Worm (Caenorhabditis elegans) whole organism, young adult: Measurements from ENCODE around the gene sru-1.
A peak's percentile ranks its signal among the peaks of the same experiment; 100 is the strongest.

Experiments
- F10E7.11 ChIP-seq: sonication (generic microtip); optimal IDR thresholded peaks from 2 replicates; lab custom pipeline; 2017; ENCODE audit warnings: mild to moderate bottlenecking, missing genetic modification characterization, moderate library complexity, missing compliant biosample characterization
- F39B2.1 ChIP-seq: fragments of 200-800 bp; sonication (Bioruptor generic); IDR thresholded peaks from 2 replicates; pipeline ENCODE4 v1.3.6; 2022; ENCODE audit warnings: missing genetic modification reagents, missing genetic modification characterization, missing compliant biosample characterization
- F49E8.2 ChIP-seq: sonication (generic microtip); optimal IDR thresholded peaks from 3 replicates; lab custom pipeline; 2017; ENCODE audit warnings: missing genetic modification characterization, mild to moderate bottlenecking, missing compliant biosample characterization, antibody characterized with exemption, moderate library complexity; ENCODE audit not compliant: insufficient read depth
- Y53F4B.3 ChIP-seq: fragments of 200-800 bp; sonication (Bioruptor generic); IDR thresholded peaks from 2 replicates; pipeline ENCODE4 v1.3.6; 2022; ENCODE audit warnings: missing genetic modification reagents, missing genetic modification characterization, missing compliant biosample characterization
- akir-1 ChIP-seq: fragments of 200-800 bp; sonication (Bioruptor generic); optimal IDR thresholded peaks from 2 replicates; lab custom pipeline; 2018; ENCODE audit warnings: mild to moderate bottlenecking, missing genetic modification characterization, moderate library complexity, missing compliant biosample characterization
- ama-1 ChIP-seq, 3 experiments: fragments of 150-350 bp in 1 of 3; sonication (generic microtip) in 2 of 3; optimal IDR thresholded peaks; 2 replicates each; lab custom pipeline; 2014 to 2018; ENCODE audit warnings: missing biosample characterization in 2 of 3, missing genetic modification characterization in 2 of 3, missing genetic modification reagents in 2 of 3
- aptf-2 ChIP-seq: fragments of 200-800 bp; sonication (Bioruptor generic); conservative IDR thresholded peaks from 2 replicates; pipeline ENCODE4 v1.3.6; 2022; ENCODE audit warnings: missing genetic modification reagents, missing genetic modification characterization, missing compliant biosample characterization
- atf-7 ChIP-seq: sonication (generic microtip); optimal IDR thresholded peaks from 2 replicates; lab custom pipeline; 2017; ENCODE audit warnings: mild to moderate bottlenecking, missing genetic modification characterization, missing compliant biosample characterization
- cebp-1 ChIP-seq, 2 experiments: fragments of 200-800 bp in 1 of 2; sonication (Bioruptor generic) in 1 of 2; sonication (generic microtip) in 1 of 2; IDR thresholded peaks in 1 of 2; optimal IDR thresholded peaks in 1 of 2; 2 replicates each; pipeline versions ENCODE4 v1.3.6 to Lab custom; 2017 to 2022; ENCODE audit warnings: missing compliant biosample characterization in 2 of 2, missing genetic modification characterization in 2 of 2, mild to moderate bottlenecking in 1 of 2, missing genetic modification reagents in 1 of 2, moderate library complexity in 1 of 2
- ceh-100 ChIP-seq: fragments of 200-800 bp; sonication (Bioruptor generic); IDR thresholded peaks from 2 replicates; pipeline ENCODE4 v1.3.6; 2022; ENCODE audit warnings: missing genetic modification reagents, missing genetic modification characterization, missing compliant biosample characterization
- ceh-27 ChIP-seq: fragments of 200-800 bp; sonication (Bioruptor generic); optimal IDR thresholded peaks from 2 replicates; lab custom pipeline; 2018; ENCODE audit warnings: mild to moderate bottlenecking, missing genetic modification characterization, moderate library complexity, missing compliant biosample characterization
- ceh-40 ChIP-seq: fragments of 200-800 bp; sonication (Bioruptor generic); IDR thresholded peaks from 2 replicates; pipeline ENCODE4 v1.3.6; 2022; ENCODE audit warnings: missing genetic modification characterization, missing compliant biosample characterization
- ceh-58 ChIP-seq: fragments of 200-800 bp; sonication (Bioruptor generic); IDR thresholded peaks from 2 replicates; pipeline ENCODE4 v1.3.6; 2022; ENCODE audit warnings: missing genetic modification characterization, missing compliant biosample characterization
- ceh-79 ChIP-seq: sonication (generic microtip); optimal IDR thresholded peaks from 2 replicates; lab custom pipeline; 2017; ENCODE audit warnings: mild to moderate bottlenecking, missing genetic modification characterization, missing compliant biosample characterization
- ceh-91 ChIP-seq: fragments of 200-800 bp; sonication (Bioruptor generic); IDR thresholded peaks from 2 replicates; pipeline ENCODE4 v1.3.6; 2022; ENCODE audit warnings: missing genetic modification reagents, missing genetic modification characterization, missing compliant biosample characterization
- die-1 ChIP-seq: sonication (generic microtip); optimal IDR thresholded peaks from 2 replicates; lab custom pipeline; 2016; ENCODE audit warnings: missing genotype, mild to moderate bottlenecking, missing genetic modification characterization, missing compliant biosample characterization
- dox-1 ChIP-seq: fragments of 200-800 bp; sonication (Bioruptor generic); IDR thresholded peaks from 2 replicates; pipeline ENCODE4 v1.3.6; 2022; ENCODE audit warnings: missing genetic modification reagents, missing genetic modification characterization, missing compliant biosample characterization
- dpff-1 ChIP-seq: sonication (generic microtip); optimal IDR thresholded peaks from 2 replicates; lab custom pipeline; 2017; ENCODE audit warnings: mild to moderate bottlenecking, missing genetic modification characterization, missing compliant biosample characterization
- egl-18 ChIP-seq: fragments of 200-800 bp; sonication (Bioruptor generic); IDR thresholded peaks from 2 replicates; pipeline ENCODE4 v1.3.6; 2022; ENCODE audit warnings: missing genetic modification reagents, missing genetic modification characterization, missing compliant biosample characterization
- egrh-3 ChIP-seq: fragments of 200-800 bp; sonication (Bioruptor generic); IDR thresholded peaks from 2 replicates; pipeline ENCODE4 v1.3.6; 2022; ENCODE audit warnings: missing genetic modification reagents, missing genetic modification characterization, missing compliant biosample characterization
- ekl-4 ChIP-seq: fragments of 200-800 bp; sonication (Bioruptor generic); IDR thresholded peaks from 2 replicates; pipeline ENCODE4 v1.3.6; 2022; ENCODE audit warnings: missing genetic modification reagents, missing genetic modification characterization, missing compliant biosample characterization
- hmg-1.2 ChIP-seq: fragments of 200-800 bp; sonication (Bioruptor generic); IDR thresholded peaks from 2 replicates; pipeline ENCODE4 v1.3.6; 2022; ENCODE audit warnings: missing genetic modification reagents, missing genetic modification characterization, missing compliant biosample characterization
- lin-40 ChIP-seq: sonication (generic microtip); optimal IDR thresholded peaks from 2 replicates; lab custom pipeline; 2016; ENCODE audit warnings: missing genetic modification characterization, mild to moderate bottlenecking, missing compliant biosample characterization, missing genotype, missing genetic modification reagents
- lsl-1 ChIP-seq: fragments of 200-800 bp; sonication (Bioruptor generic); optimal IDR thresholded peaks from 2 replicates; lab custom pipeline; 2018; ENCODE audit warnings: mild to moderate bottlenecking, missing genetic modification characterization, moderate library complexity, missing compliant biosample characterization
- lsy-27 ChIP-seq: sonication (generic microtip); optimal IDR thresholded peaks from 2 replicates; lab custom pipeline; 2017; ENCODE audit warnings: missing genetic modification characterization, mild to moderate bottlenecking, missing compliant biosample characterization, antibody characterized with exemption, missing genotype, borderline replicate concordance; ENCODE audit not compliant: insufficient read depth
- madf-10 ChIP-seq: sonication (generic microtip); optimal IDR thresholded peaks from 2 replicates; lab custom pipeline; 2016; ENCODE audit warnings: mild to moderate bottlenecking, missing genetic modification characterization, missing compliant biosample characterization
- mcd-1 ChIP-seq: fragments of 200-800 bp; sonication (Bioruptor generic); IDR thresholded peaks from 2 replicates; pipeline ENCODE4 v1.3.6; 2022; ENCODE audit warnings: missing genetic modification reagents, missing genetic modification characterization, missing compliant biosample characterization
- mel-28 ChIP-seq: sonication (generic microtip); optimal IDR thresholded peaks from 2 replicates; lab custom pipeline; 2016; ENCODE audit warnings: borderline replicate concordance, mild to moderate bottlenecking, missing genetic modification characterization, missing compliant biosample characterization
- mxl-1 ChIP-seq: sonication (generic microtip); optimal IDR thresholded peaks from 2 replicates; lab custom pipeline; 2016; ENCODE audit warnings: missing genetic modification characterization, missing compliant biosample characterization
- nfyb-1 ChIP-seq: fragments of 200-800 bp; sonication (Bioruptor generic); IDR thresholded peaks from 2 replicates; pipeline ENCODE4 v1.3.6; 2022; ENCODE audit warnings: missing genetic modification reagents, missing genetic modification characterization, missing compliant biosample characterization
- nhr-120 ChIP-seq: fragments of 200-800 bp; sonication (Bioruptor generic); IDR thresholded peaks from 2 replicates; pipeline ENCODE4 v1.3.6; 2022; ENCODE audit warnings: missing genetic modification characterization, missing compliant biosample characterization
- nhr-179 ChIP-seq: sonication (generic microtip); optimal IDR thresholded peaks from 2 replicates; lab custom pipeline; 2016; ENCODE audit warnings: mild to moderate bottlenecking, missing genetic modification characterization, missing compliant biosample characterization
- nhr-27 ChIP-seq: fragments of 200-800 bp; sonication (Bioruptor generic); optimal IDR thresholded peaks from 2 replicates; lab custom pipeline; 2018; ENCODE audit warnings: mild to moderate bottlenecking, missing genetic modification characterization, moderate library complexity, missing compliant biosample characterization
- nhr-90 ChIP-seq: sonication (generic microtip); optimal IDR thresholded peaks from 2 replicates; lab custom pipeline; 2016; ENCODE audit warnings: missing genotype, mild to moderate bottlenecking, missing genetic modification characterization, missing compliant biosample characterization
- pbrm-1 ChIP-seq: fragments of 200-800 bp; sonication (Bioruptor generic); IDR thresholded peaks from 2 replicates; pipeline ENCODE4 v1.3.6; 2022; ENCODE audit warnings: missing genetic modification reagents, missing genetic modification characterization, missing compliant biosample characterization
- repo-1 ChIP-seq: sonication (generic microtip); optimal IDR thresholded peaks from 2 replicates; lab custom pipeline; 2017; ENCODE audit warnings: mild to moderate bottlenecking, missing genetic modification characterization, missing compliant biosample characterization
- snpc-1.1 ChIP-seq: sonication (generic microtip); optimal IDR thresholded peaks from 2 replicates; lab custom pipeline; 2017; ENCODE audit warnings: missing genetic modification characterization, mild to moderate bottlenecking, missing compliant biosample characterization, antibody characterized with exemption, moderate library complexity, missing genotype, missing genetic modification reagents; ENCODE audit not compliant: insufficient read depth
- snpc-1.3 ChIP-seq: sonication (generic microtip); optimal IDR thresholded peaks from 2 replicates; lab custom pipeline; 2017; ENCODE audit warnings: missing genetic modification characterization, mild to moderate bottlenecking, missing compliant biosample characterization, antibody characterized with exemption, moderate library complexity, missing genotype, missing genetic modification reagents; ENCODE audit not compliant: insufficient read depth
- unc-130 ChIP-seq: sonication (generic microtip); optimal IDR thresholded peaks from 2 replicates; lab custom pipeline; 2016; ENCODE audit warnings: missing genetic modification reagents, missing genetic modification characterization, missing compliant biosample characterization
- unc-62 ChIP-seq: fragments of 150-350 bp; optimal IDR thresholded peaks from 2 replicates; lab custom pipeline; 2014; ENCODE audit warnings: missing biosample characterization, missing genetic modification reagents, missing genetic modification characterization
- ztf-18 ChIP-seq: sonication (generic microtip); optimal IDR thresholded peaks from 2 replicates; lab custom pipeline; 2016; ENCODE audit warnings: missing genotype, mild to moderate bottlenecking, missing genetic modification characterization, missing compliant biosample characterization
- ztf-22 ChIP-seq: fragments of 200-800 bp; sonication (Bioruptor generic); optimal IDR thresholded peaks from 2 replicates; lab custom pipeline; 2018; ENCODE audit warnings: mild to moderate bottlenecking, missing genetic modification characterization, moderate library complexity, missing compliant biosample characterization
- ztf-26 ChIP-seq: sonication (generic microtip); optimal IDR thresholded peaks from 2 replicates; lab custom pipeline; 2017; ENCODE audit warnings: missing genetic modification characterization, missing compliant biosample characterization
- ztf-3 ChIP-seq: fragments of 200-800 bp; sonication (Bioruptor generic); optimal IDR thresholded peaks from 2 replicates; lab custom pipeline; 2018; ENCODE audit warnings: mild to moderate bottlenecking, missing genetic modification characterization, missing compliant biosample characterization

The sru-1 gene

DNA sequence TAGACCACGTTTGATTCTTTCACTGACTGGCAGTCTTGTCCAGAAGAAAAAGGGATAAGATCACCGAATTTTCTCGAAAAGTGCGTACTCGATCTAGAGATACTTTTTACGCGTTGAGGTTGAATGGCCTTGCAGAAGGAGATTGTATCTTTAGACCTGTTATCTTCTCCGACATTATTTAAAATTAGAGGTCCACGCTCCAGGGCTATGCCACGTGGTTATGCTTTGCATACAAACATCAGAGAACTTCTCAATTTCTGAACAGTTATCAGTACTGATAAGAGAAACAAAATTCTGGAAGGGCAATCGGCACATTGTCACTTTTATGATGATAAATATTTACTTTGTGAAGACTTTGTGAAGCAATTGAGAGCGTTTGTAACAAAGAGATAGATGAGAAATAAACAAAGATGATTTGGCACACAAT is 46.3 kb upstream of the sru-1 start (continued):
- TF ChIP-seq nhr-27 (tag; lab: Kevin White, UChicago) (no peak), cebp-1 (GFP tag; IDR thresholded peaks at IDR 0.05; lab: Robert Waterston, UW) (no peak), cebp-1 (tag; optimal IDR thresholded peaks at IDR 0.05; lab: Kevin White, UChicago) (peak; percentile 57), lsy-27 (no peak), pbrm-1 (no peak), ceh-27 (GFP tag; lab: Kevin White, UChicago) (no peak), ceh-91 (no peak), akir-1 (GFP tag; lab: Kevin White, UChicago) (no peak), snpc-1.1 (tag; lab: Kevin White, UChicago) (no peak), ztf-18 (tag; lab: Kevin White, UChicago) (no peak), unc-62 (GFP tag; lab: Kevin White, UChicago) (peak; percentile 11), snpc-1.3 (no peak), nhr-90 (tag; lab: Kevin White, UChicago) (peak; percentile 42), hmg-1.2 (no peak), F39B2.1 (GFP tag; lab: Robert Waterston, UW) (no peak), ceh-40 (GFP tag; lab: Robert Waterston, UW) (no peak), nfyb-1 (GFP tag; lab: Robert Waterston, UW) (peak; percentile 61), ceh-79 (tag; lab: Kevin White, UChicago) (no peak), nhr-120 (GFP tag; lab: Robert Waterston, UW) (no peak), ekl-4 (GFP tag; lab: Robert Waterston, UW) (no peak), egrh-3 (no peak), lin-40 (tag; lab: Kevin White, UChicago) (peak; percentile 72), aptf-2 (no peak), ceh-58 (no peak), egl-18 (no peak), die-1 (tag; lab: Kevin White, UChicago) (peak; percentile 34), madf-10 (tag; lab: Kevin White, UChicago) (peak; percentile 35), mxl-1 (tag; lab: Kevin White, UChicago) (no peak), ztf-3 (no peak), F49E8.2 (no peak), lsl-1 (no peak), F10E7.11 (tag; lab: Kevin White, UChicago) (no peak), mcd-1 (GFP tag; lab: Robert Waterston, UW) (0 out of 2 replicates have a peak, but pooled peaks have one; percentile 17), ceh-100 (GFP tag; lab: Robert Waterston, UW) (no peak), dpff-1 (tag; lab: Kevin White, UChicago) (no peak), ztf-22 (peak; percentile 47), repo-1 (tag; lab: Kevin White, UChicago) (peak; percentile 41), dox-1 (GFP tag; lab: Robert Waterston, UW) (peak; percentile 44; the same call in 1 of the 2 replicates), unc-130 (no peak), mel-28 (tag; lab: Kevin White, UChicago) (no peak), atf-7 (tag; lab: Kevin White, UChicago) (no peak), ztf-26 (tag; lab: Kevin White, UChicago) (peak; percentile 81), Y53F4B.3 (GFP tag; lab: Robert Waterston, UW) (no peak), ama-1 (optimal IDR thresholded peaks at IDR 0.05; lab: Kevin White, UChicago) (peak; percentile 6), ama-1 (GFP tag; optimal IDR thresholded peaks at IDR 0.05; lab: Kevin White, UChicago) (no peak), nhr-179 (no peak)
